Worm (Caenorhabditis elegans): Measurements from ENCODE around the gene sdc-3.

The sdc-3 gene

ce11 chrV:15002184-15002690, 45.8 kb downstream of the sdc-3 start, which contains the start of the genes fib-1 and mut-15 (continued):
- peak; percentile 71; the same call in 1 of the 2 replicates for TF ChIP-seq Y95B8A.8 (GFP tag; IDR thresholded peaks at IDR 0.05)
- TF ChIP-seq tbx-9 (tag; optimal IDR thresholded peaks at IDR 0.05; ENCODE audit: borderline replicate concordance): no peak
- peak; percentile 34 for TF ChIP-seq atf-7 (tag; optimal IDR thresholded peaks at IDR 0.05)
- peak; percentile 47 for TF ChIP-seq xnd-1 (tag; optimal IDR thresholded peaks at IDR 0.05)
- TF ChIP-seq lir-1 (GFP tag; conservative IDR thresholded peaks at IDR 0.05): peak; percentile 54; the same call in 1 of the 2 replicates
- no peak for TF ChIP-seq ets-4 (GFP tag; optimal IDR thresholded peaks at IDR 0.05)
- TF ChIP-seq ceh-27 (GFP tag; optimal IDR thresholded peaks at IDR 0.05): peak; percentile 95
- peak; percentile 95 for TF ChIP-seq ztf-28 (GFP tag; IDR thresholded peaks at IDR 0.05)
- peak; percentile 13 for TF ChIP-seq chd-7 (tag; optimal IDR thresholded peaks at IDR 0.05)
- no peak for TF ChIP-seq ccch-3 (GFP tag; optimal IDR thresholded peaks at IDR 0.05)
- peak; percentile 82 for TF ChIP-seq Y53G8AR.9 (GFP tag; conservative IDR thresholded peaks at IDR 0.05)
- no peak for TF ChIP-seq F39B2.1 (GFP tag; IDR thresholded peaks at IDR 0.05)
- no peak for TF ChIP-seq F55B11.4 (tag; optimal IDR thresholded peaks at IDR 0.05; ENCODE audit: borderline replicate concordance, insufficient read depth)
- no peak for TF ChIP-seq lin-26 (GFP tag; IDR thresholded peaks at IDR 0.05)
- TF ChIP-seq ztf-26 (tag; optimal IDR thresholded peaks at IDR 0.05): peak; percentile 75
- peak; percentile 80 for TF ChIP-seq lin-54 (GFP tag; optimal IDR thresholded peaks at IDR 0.05)
- TF ChIP-seq ceh-58 (GFP tag; IDR thresholded peaks at IDR 0.05): no peak
- peak; percentile 54 for TF ChIP-seq dpl-1 (GFP tag; optimal IDR thresholded peaks at IDR 0.05)
- TF ChIP-seq F49E8.2 (tag; optimal IDR thresholded peaks at IDR 0.05; ENCODE audit: insufficient read depth): peak; percentile 81
- TF ChIP-seq nfya-1 (tag; optimal IDR thresholded peaks at IDR 0.05; ENCODE audit: borderline replicate concordance, insufficient read depth): no peak
- no peak for TF ChIP-seq hmg-20 (GFP tag; IDR thresholded peaks at IDR 0.05)
- peak; percentile 27; the same call in 1 of the 2 replicates for TF ChIP-seq Y53F4B.3 (GFP tag; IDR thresholded peaks at IDR 0.05)
- TF ChIP-seq nhr-27 (tag; optimal IDR thresholded peaks at IDR 0.05): no peak
- TF ChIP-seq fkh-3 (tag; optimal IDR thresholded peaks at IDR 0.05): no peak
- no peak for TF ChIP-seq zfh-2 (GFP tag; conservative IDR thresholded peaks at IDR 0.05)
- peak; percentile 66 for TF ChIP-seq efl-1 (GFP tag; optimal IDR thresholded peaks at IDR 0.05)
- TF ChIP-seq bed-1 (GFP tag; IDR thresholded peaks at IDR 0.05): no peak
- no peak for TF ChIP-seq nhr-90 (tag; optimal IDR thresholded peaks at IDR 0.05)
- peak; percentile 72 for TF ChIP-seq unc-130 (GFP tag; optimal IDR thresholded peaks at IDR 0.05)
- no peak for TF ChIP-seq mxl-1 (tag; optimal IDR thresholded peaks at IDR 0.05)
- TF ChIP-seq egl-18 (GFP tag; IDR thresholded peaks at IDR 0.05): no peak
- TF ChIP-seq B0019.2 (GFP tag; conservative IDR thresholded peaks at IDR 0.05): peak; percentile 59; the same call in 1 of the 2 replicates
- TF ChIP-seq tbp1 (GFP tag; optimal IDR thresholded peaks at IDR 0.05): peak; percentile 72
- TF ChIP-seq let-526 (GFP tag; IDR thresholded peaks at IDR 0.05): 0 out of 2 replicates have a peak, but pooled peaks have one; percentile 61
- no peak for TF ChIP-seq die-1 (tag; optimal IDR thresholded peaks at IDR 0.05)
- TF ChIP-seq rcor-1 (GFP tag; IDR thresholded peaks at IDR 0.05): peak; percentile 86
- peak in 2 of 3 experiments; percentile 48 to 80 for TF ChIP-seq lin-35 (GFP tag; optimal IDR thresholded peaks at IDR 0.05)
- peak; percentile 56 for TF ChIP-seq nhr-80 (tag; optimal IDR thresholded peaks at IDR 0.05)
- TF ChIP-seq nfya-2 (GFP tag; IDR thresholded peaks at IDR 0.05): no peak
- no peak for TF ChIP-seq hlh-12 (tag; optimal IDR thresholded peaks at IDR 0.05)
- no peak for TF ChIP-seq mes-4 (tag; optimal IDR thresholded peaks at IDR 0.05)
- no peak for TF ChIP-seq gei-17 (GFP tag; optimal IDR thresholded peaks at IDR 0.05)
- no peak for TF ChIP-seq ama-1 (optimal IDR thresholded peaks at IDR 0.05)
- no peak for TF ChIP-seq ama-1 (GFP tag; optimal IDR thresholded peaks at IDR 0.05)
- no peak for TF ChIP-seq nhr-179 (tag; optimal IDR thresholded peaks at IDR 0.05)
- TF ChIP-seq attf-5 (GFP tag; optimal IDR thresholded peaks at IDR 0.05): peak; percentile 95
- peak; percentile 81 for TF ChIP-seq K11D2.4 (GFP tag; IDR thresholded peaks at IDR 0.05)
- TF ChIP-seq cebp-1 (GFP tag; IDR thresholded peaks at IDR 0.05): peak; percentile 46; the same call in 1 of the 2 replicates
- peak; percentile 84 for TF ChIP-seq cebp-1 (tag; optimal IDR thresholded peaks at IDR 0.05)
